Fruit fly (Drosophila melanogaster): ENCODE results near the gene cas.

The cas gene

dm6 chr3R:5701104-5701503, 15.5 kb downstream of the cas start:
- peak; percentile 19 for TF ChIP-seq bab1 (GFP tag; optimal IDR thresholded peaks at IDR 0.05)
- no peak for TF ChIP-seq cnc (optimal IDR thresholded peaks at IDR 0.05)
- TF ChIP-seq Clk (GFP tag; optimal IDR thresholded peaks at IDR 0.05): no peak
- TF ChIP-seq ovo (GFP tag; optimal IDR thresholded peaks at IDR 0.05): no peak
- no peak for TF ChIP-seq CG7045 (GFP tag; optimal IDR thresholded peaks at IDR 0.05)
- TF ChIP-seq Mnt (GFP tag; optimal IDR thresholded peaks at IDR 0.05): no peak
- TF ChIP-seq CG11617 (GFP tag; optimal IDR thresholded peaks at IDR 0.05): no peak

- peak; percentile 23 for TF ChIP-seq CG7045 (GFP tag; optimal IDR thresholded peaks at IDR 0.05)
- TF ChIP-seq kay (GFP tag; ENCODE audit: borderline replicate concordance): no peak
These were observed 20.2 kb downstream of the cas start for dm6 chr3R:5696384-5696783.

dm6 chr3R:5694461-5694860, 22.1 kb downstream of the cas start:
- TF ChIP-seq Hr96 (GFP tag; optimal IDR thresholded peaks at IDR 0.05) (peak; percentile 63), Mnt (GFP tag; optimal IDR thresholded peaks at IDR 0.05) (no peak), CG11617 (GFP tag; optimal IDR thresholded peaks at IDR 0.05) (peak; percentile 48), cnc (optimal IDR thresholded peaks at IDR 0.05) (no peak), bab1 (GFP tag; optimal IDR thresholded peaks at IDR 0.05) (peak; percentile 94), CG5204 (GFP tag; optimal IDR thresholded peaks at IDR 0.05) (peak; percentile 34), Clk (GFP tag; optimal IDR thresholded peaks at IDR 0.05) (no peak), pad (GFP tag; optimal IDR thresholded peaks at IDR 0.05) (peak; percentile 30), CG12768 (GFP tag; optimal IDR thresholded peaks at IDR 0.05) (peak; percentile 55), kay (GFP tag; ENCODE audit: borderline replicate concordance) (peak; percentile 92), CG7101 (tag; optimal IDR thresholded peaks at IDR 0.05) (peak; percentile 83), CG1620 (GFP tag; optimal IDR thresholded peaks at IDR 0.05) (peak; percentile 11), ovo (GFP tag; optimal IDR thresholded peaks at IDR 0.05) (peak; percentile 28), CG14711 (tag; optimal IDR thresholded peaks at IDR 0.05) (peak; percentile 71), CG7045 (GFP tag; optimal IDR thresholded peaks at IDR 0.05) (peak; percentile 70), toe (GFP tag; optimal IDR thresholded peaks at IDR 0.05) (no peak), CG33017 (tag; optimal IDR thresholded peaks at IDR 0.05) (peak; percentile 84), Crg-1 (GFP tag; optimal IDR thresholded peaks at IDR 0.05) (peak; percentile 52), tj (GFP tag; optimal IDR thresholded peaks at IDR 0.05) (peak; percentile 2), cic (GFP tag; optimal IDR thresholded peaks at IDR 0.05) (no peak)

- no peak for TF ChIP-seq CG7045 (GFP tag; optimal IDR thresholded peaks at IDR 0.05)
- TF ChIP-seq cnc (optimal IDR thresholded peaks at IDR 0.05): no peak
- TF ChIP-seq Clk (GFP tag; optimal IDR thresholded peaks at IDR 0.05): no peak
- no peak for TF ChIP-seq toe (GFP tag; optimal IDR thresholded peaks at IDR 0.05)
- no peak for TF ChIP-seq CG1620 (GFP tag; optimal IDR thresholded peaks at IDR 0.05)
- no peak for TF ChIP-seq cic (GFP tag; optimal IDR thresholded peaks at IDR 0.05)
- no peak for TF ChIP-seq CG5204 (GFP tag; optimal IDR thresholded peaks at IDR 0.05)
- TF ChIP-seq bab1 (GFP tag; optimal IDR thresholded peaks at IDR 0.05): no peak
- no peak for TF ChIP-seq CG11617 (GFP tag; optimal IDR thresholded peaks at IDR 0.05)
- TF ChIP-seq CG33017 (tag; optimal IDR thresholded peaks at IDR 0.05): no peak
- TF ChIP-seq CG7101 (tag; optimal IDR thresholded peaks at IDR 0.05): no peak
- no peak for TF ChIP-seq CG14711 (tag; optimal IDR thresholded peaks at IDR 0.05)
- no peak for TF ChIP-seq Crg-1 (GFP tag; optimal IDR thresholded peaks at IDR 0.05)
- no peak for TF ChIP-seq kay (GFP tag; ENCODE audit: borderline replicate concordance)
- TF ChIP-seq pad (GFP tag; optimal IDR thresholded peaks at IDR 0.05): no peak
- TF ChIP-seq CG12768 (GFP tag; optimal IDR thresholded peaks at IDR 0.05): no peak
- TF ChIP-seq ovo (GFP tag; optimal IDR thresholded peaks at IDR 0.05): no peak
- TF ChIP-seq tj (GFP tag; optimal IDR thresholded peaks at IDR 0.05): no peak
These were observed 23.4 kb downstream of the cas start, which contains the start of gene CG2104 for dm6 chr3R:5693186-5693585. TSS of gene CG2104 (minus strand) at chr3R:5693286.

- TF ChIP-seq CG1620 (GFP tag; optimal IDR thresholded peaks at IDR 0.05) (no peak), CG14711 (tag; optimal IDR thresholded peaks at IDR 0.05) (no peak), CG12768 (GFP tag; optimal IDR thresholded peaks at IDR 0.05) (no peak), tj (GFP tag; optimal IDR thresholded peaks at IDR 0.05) (no peak), pad (GFP tag; optimal IDR thresholded peaks at IDR 0.05) (no peak), Hr96 (GFP tag; optimal IDR thresholded peaks at IDR 0.05) (no peak), kay (GFP tag; ENCODE audit: borderline replicate concordance) (no peak), toe (GFP tag; optimal IDR thresholded peaks at IDR 0.05) (no peak), Crg-1 (GFP tag; optimal IDR thresholded peaks at IDR 0.05) (no peak), cnc (optimal IDR thresholded peaks at IDR 0.05) (no peak), CG33017 (tag; optimal IDR thresholded peaks at IDR 0.05) (no peak), CG5204 (GFP tag; optimal IDR thresholded peaks at IDR 0.05) (no peak), CG7101 (tag; optimal IDR thresholded peaks at IDR 0.05) (no peak), bab1 (GFP tag; optimal IDR thresholded peaks at IDR 0.05) (no peak), CG11617 (GFP tag; optimal IDR thresholded peaks at IDR 0.05) (no peak), cic (GFP tag; optimal IDR thresholded peaks at IDR 0.05) (no peak), Mnt (GFP tag; optimal IDR thresholded peaks at IDR 0.05) (no peak), CG7045 (GFP tag; optimal IDR thresholded peaks at IDR 0.05) (no peak)
These were observed 25.6 kb downstream of the cas start for dm6 chr3R:5691042-5691441.

dm6 chr3R:5689626-5690025, 27.0 kb downstream of the cas start:
- TF ChIP-seq kay (GFP tag; ENCODE audit: borderline replicate concordance) (no peak), Hr96 (GFP tag; optimal IDR thresholded peaks at IDR 0.05) (no peak), CG7101 (tag; optimal IDR thresholded peaks at IDR 0.05) (no peak), bab1 (GFP tag; optimal IDR thresholded peaks at IDR 0.05) (no peak), ovo (GFP tag; optimal IDR thresholded peaks at IDR 0.05) (no peak), CG33017 (tag; optimal IDR thresholded peaks at IDR 0.05) (no peak), tj (GFP tag; optimal IDR thresholded peaks at IDR 0.05) (no peak), cnc (optimal IDR thresholded peaks at IDR 0.05) (no peak), Crg-1 (GFP tag; optimal IDR thresholded peaks at IDR 0.05) (no peak), CG14711 (tag; optimal IDR thresholded peaks at IDR 0.05) (no peak), pad (GFP tag; optimal IDR thresholded peaks at IDR 0.05) (no peak), Clk (GFP tag; optimal IDR thresholded peaks at IDR 0.05) (no peak), toe (GFP tag; optimal IDR thresholded peaks at IDR 0.05) (no peak), cic (GFP tag; optimal IDR thresholded peaks at IDR 0.05) (no peak)
